Fruit fly (Drosophila melanogaster): ENCODE results near the gene CG2202.

DNA sequence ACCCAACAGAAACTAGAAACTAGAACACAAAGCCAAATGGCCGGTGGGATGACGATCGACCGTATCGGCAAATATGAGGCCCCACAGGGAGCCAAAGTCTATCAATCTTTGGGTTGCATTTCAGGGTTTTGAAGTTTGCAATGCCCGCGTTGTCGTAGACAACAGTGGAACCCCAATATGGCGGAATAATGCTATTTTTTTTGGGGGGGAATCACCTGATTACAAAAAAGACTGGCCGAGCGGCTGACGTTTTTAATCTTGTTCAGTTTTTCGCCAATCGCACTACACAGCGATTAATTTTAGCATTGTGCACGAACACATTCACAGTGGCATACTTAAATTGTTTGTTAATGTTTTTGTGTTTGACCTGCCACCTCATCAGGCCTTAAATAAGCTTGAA lies 27.9 kb downstream of the CG2202 start:
- no peak for TF ChIP-seq dimm (GFP tag; IDR thresholded peaks at IDR 0.05)
- no peak for TF ChIP-seq CG33557 (GFP tag; optimal IDR thresholded peaks at IDR 0.05)
- no peak for TF ChIP-seq her (GFP tag; optimal IDR thresholded peaks at IDR 0.05)
- no peak for TF ChIP-seq CG34224 (GFP tag; IDR thresholded peaks at IDR 0.05; ENCODE audit: partially characterized antibody)
- TF ChIP-seq CG6254 (GFP tag; optimal IDR thresholded peaks at IDR 0.05) = no peak
- no peak for TF ChIP-seq phol (tag; optimal IDR thresholded peaks at IDR 0.05)
- TF ChIP-seq ase (GFP tag; IDR thresholded peaks at IDR 0.05) = no peak
- no peak for TF ChIP-seq CG15479 (GFP tag; optimal IDR thresholded peaks at IDR 0.05)
- no peak for TF ChIP-seq ERR (GFP tag; optimal IDR thresholded peaks at IDR 0.05)
- no peak for TF ChIP-seq CG7839 (tag; optimal IDR thresholded peaks at IDR 0.05)
- no peak for TF ChIP-seq CG17385 (GFP tag; optimal IDR thresholded peaks at IDR 0.05)
- TF ChIP-seq CG11696 (GFP tag; IDR thresholded peaks at IDR 0.05) = no peak
